Fruit fly (Drosophila melanogaster) whole organism, embryonic: ENCODE data around the gene Polr3G.
A peak's percentile ranks its signal among the peaks of the same experiment; 100 is the strongest.

Source experiments
- Adf1 ChIP-seq: fragments of 200-800 bp; sonication (Bioruptor generic); IDR thresholded peaks from 2 replicates; pipeline ENCODE4 v1.3.6; 2022; ENCODE audit warnings: missing biosample characterization, missing genetic modification characterization
- B-H1 ChIP-seq: fragments of 200-800 bp; sonication (Bioruptor generic); IDR thresholded peaks from 3 replicates; pipeline ENCODE4 v1.3.6; 2022; ENCODE audit warnings: missing biosample characterization, missing genetic modification characterization
- C15 ChIP-seq: fragments of 200-800 bp; sonication (Bioruptor generic); IDR thresholded peaks from 3 replicates; pipeline ENCODE4 v1.3.6; 2022; ENCODE audit warnings: missing biosample characterization, missing genetic modification characterization
- CG12219 ChIP-seq: fragments of 200-800 bp; sonication (Bioruptor generic); optimal IDR thresholded peaks from 3 replicates; lab custom pipeline; 2018; ENCODE audit warnings: missing biosample characterization, mild to moderate bottlenecking, missing genetic modification characterization
- CG13775 ChIP-seq: fragments of 200-800 bp; sonication (Bioruptor generic); optimal IDR thresholded peaks from 3 replicates; lab custom pipeline; 2017; ENCODE audit warnings: missing biosample characterization, mild to moderate bottlenecking, missing genetic modification characterization
- CG15073 ChIP-seq: fragments of 200-800 bp; sonication (Bioruptor generic); optimal IDR thresholded peaks from 2 replicates; lab custom pipeline; 2016; ENCODE audit warnings: missing biosample characterization, missing genetic modification characterization
- CG17186 ChIP-seq: fragments of 200-800 bp; sonication (Bioruptor generic); optimal IDR thresholded peaks from 3 replicates; lab custom pipeline; 2017; ENCODE audit warnings: missing biosample characterization, missing genetic modification reagents, missing genetic modification characterization
- CG17912 ChIP-seq: fragments of 200-800 bp; sonication (Bioruptor generic); optimal IDR thresholded peaks from 2 replicates; lab custom pipeline; 2018; ENCODE audit warnings: missing biosample characterization, mild to moderate bottlenecking, missing genetic modification characterization
- CG1832 ChIP-seq: fragments of 200-800 bp; sonication (Bioruptor generic); optimal IDR thresholded peaks from 2 replicates; lab custom pipeline; 2017; ENCODE audit warnings: missing biosample characterization, mild to moderate bottlenecking, missing genetic modification characterization, inconsistent platforms
- CG2129 ChIP-seq: fragments of 200-800 bp; sonication (Bioruptor generic); IDR thresholded peaks from 2 replicates; pipeline ENCODE4 v1.3.6; 2022; ENCODE audit warnings: missing biosample characterization, missing genetic modification characterization; ENCODE audit not compliant: partially characterized antibody
- CG3163 ChIP-seq: fragments of 200-800 bp; sonication (Bioruptor generic); optimal IDR thresholded peaks from 3 replicates; lab custom pipeline; 2016; ENCODE audit warnings: missing biosample characterization, missing genetic modification characterization
- CG32532 ChIP-seq: fragments of 200-800 bp; sonication (Bioruptor generic); IDR thresholded peaks from 2 replicates; pipeline ENCODE4 v1.3.6; 2022; ENCODE audit warnings: missing biosample characterization, missing genetic modification characterization
- CG7928 ChIP-seq: fragments of 200-800 bp; sonication (Bioruptor generic); optimal IDR thresholded peaks from 2 replicates; lab custom pipeline; 2017; ENCODE audit warnings: missing biosample characterization, mild to moderate bottlenecking, missing genetic modification characterization
- CG7963 ChIP-seq: fragments of 200-800 bp; sonication (Bioruptor generic); IDR thresholded peaks from 3 replicates; pipeline ENCODE4 v1.3.6; 2022; ENCODE audit warnings: missing biosample characterization, missing genetic modification characterization; ENCODE audit not compliant: partially characterized antibody
- CG9609 ChIP-seq: fragments of 200-800 bp; sonication (Bioruptor generic); optimal IDR thresholded peaks from 3 replicates; lab custom pipeline; 2016; ENCODE audit warnings: missing biosample characterization, missing genetic modification characterization
- CG9797 ChIP-seq: fragments of 200-800 bp; sonication (Bioruptor generic); optimal IDR thresholded peaks from 3 replicates; lab custom pipeline; 2018; ENCODE audit warnings: missing biosample characterization, mild to moderate bottlenecking, missing genetic modification characterization
- Chrac-16 ChIP-seq: fragments of 200-800 bp; sonication (Bioruptor generic); optimal IDR thresholded peaks from 3 replicates; lab custom pipeline; 2016; ENCODE audit warnings: missing biosample characterization, missing genetic modification characterization
- CoRest ChIP-seq: fragments of 200-800 bp; sonication (Bioruptor generic); optimal IDR thresholded peaks from 3 replicates; lab custom pipeline; 2018; ENCODE audit warnings: missing biosample characterization, mild to moderate bottlenecking, missing genetic modification characterization, moderate library complexity
- Dad ChIP-seq: fragments of 200-800 bp; sonication (Bioruptor generic); optimal IDR thresholded peaks from 3 replicates; lab custom pipeline; 2016; ENCODE audit warnings: missing biosample characterization, missing genetic modification characterization
- Hey ChIP-seq: fragments of 200-800 bp; sonication (Bioruptor generic); optimal IDR thresholded peaks from 3 replicates; lab custom pipeline; 2018; ENCODE audit warnings: missing biosample characterization, mild to moderate bottlenecking, missing genetic modification characterization
- Hr39 ChIP-seq: fragments of >200 bp; optimal IDR thresholded peaks from 2 replicates; lab custom pipeline; 2017
- Hsf ChIP-seq: fragments of 200-800 bp; sonication (Bioruptor generic); optimal IDR thresholded peaks from 3 replicates; lab custom pipeline; 2016; ENCODE audit warnings: missing biosample characterization, missing genetic modification characterization
- Kr ChIP-seq: fragments of 200-800 bp; sonication (Bioruptor generic); optimal IDR thresholded peaks from 2 replicates; lab custom pipeline; 2017; ENCODE audit warnings: missing biosample characterization, mild to moderate bottlenecking, missing genetic modification characterization
- Neu2 ChIP-seq: fragments of 200-800 bp; sonication (Bioruptor generic); optimal IDR thresholded peaks from 3 replicates; lab custom pipeline; 2016; ENCODE audit warnings: missing biosample characterization, missing genetic modification characterization, borderline replicate concordance
- Nf-YA ChIP-seq: fragments of 200-800 bp; sonication (Bioruptor generic); IDR thresholded peaks from 2 replicates; pipeline ENCODE4 v1.3.6; 2022; ENCODE audit warnings: missing biosample characterization, missing genetic modification characterization
- Rfx ChIP-seq: fragments of 200-800 bp; sonication (Bioruptor generic); IDR thresholded peaks from 2 replicates; pipeline ENCODE4 v1.3.6; 2022; ENCODE audit warnings: missing biosample characterization, missing genetic modification characterization
- Side ChIP-seq: fragments of 200-800 bp; sonication (Bioruptor generic); optimal IDR thresholded peaks from 2 replicates; lab custom pipeline; 2016; ENCODE audit warnings: missing biosample characterization, missing genetic modification characterization
- Stat92E ChIP-seq, 3 experiments: fragments of >200 bp in 2 of 3; fragments of 200-800 bp in 1 of 3; sonication (Bioruptor generic) in 1 of 3; optimal IDR thresholded peaks; 2 replicates each; lab custom pipeline; 2017 to 2019; ENCODE audit warnings: missing biosample characterization in 3 of 3, missing genetic modification characterization in 3 of 3, mild to moderate bottlenecking in 1 of 3, moderate library complexity in 1 of 3
- al ChIP-seq: fragments of 200-800 bp; sonication (Bioruptor generic); IDR thresholded peaks from 2 replicates; pipeline ENCODE4 v1.3.6; 2022; ENCODE audit warnings: missing biosample characterization, missing genetic modification characterization
- ap ChIP-seq: fragments of 200-800 bp; sonication (Bioruptor generic); IDR thresholded peaks from 2 replicates; pipeline ENCODE4 v1.3.6; 2022; ENCODE audit warnings: missing biosample characterization, missing genetic modification characterization
- bab2 ChIP-seq: fragments of 200-800 bp; sonication (Bioruptor generic); optimal IDR thresholded peaks from 2 replicates; lab custom pipeline; 2016; ENCODE audit warnings: missing biosample characterization, missing genetic modification characterization
- chif ChIP-seq, 2 experiments: fragments of 200-800 bp; sonication (Bioruptor generic); optimal IDR thresholded peaks; 3 replicates each; lab custom pipeline; 2016; ENCODE audit warnings: missing biosample characterization in 2 of 2, missing genetic modification characterization in 2 of 2
- cwo ChIP-seq: fragments of 200-800 bp; sonication (Bioruptor generic); optimal IDR thresholded peaks from 3 replicates; lab custom pipeline; 2017; ENCODE audit warnings: missing biosample characterization, missing genetic modification characterization, mild to moderate bottlenecking, moderate library complexity, missing genetic modification reagents
- da ChIP-seq: fragments of 200-800 bp; sonication (Bioruptor generic); optimal IDR thresholded peaks from 2 replicates; lab custom pipeline; 2016; ENCODE audit warnings: missing biosample characterization, missing genetic modification characterization
- dati ChIP-seq: fragments of 200-800 bp; sonication (Bioruptor generic); IDR thresholded peaks from 2 replicates; pipeline ENCODE4 v1.3.6; 2022; ENCODE audit warnings: missing biosample characterization, missing genetic modification characterization
- dmrt11E ChIP-seq: fragments of 200-800 bp; sonication (Bioruptor generic); optimal IDR thresholded peaks from 3 replicates; lab custom pipeline; 2018; ENCODE audit warnings: missing biosample characterization, mild to moderate bottlenecking, missing genetic modification characterization, moderate library complexity
- eyg ChIP-seq: fragments of 200-800 bp; sonication (Bioruptor generic); optimal IDR thresholded peaks from 3 replicates; lab custom pipeline; 2016; ENCODE audit warnings: missing biosample characterization, missing genetic modification characterization
- gcm ChIP-seq: fragments of 200-800 bp; sonication (Bioruptor generic); optimal IDR thresholded peaks from 2 replicates; lab custom pipeline; 2019; ENCODE audit warnings: missing biosample characterization, mild to moderate bottlenecking, missing genetic modification characterization, moderate library complexity
- h ChIP-seq: fragments of >200 bp; optimal IDR thresholded peaks from 2 replicates; lab custom pipeline; 2017
- her ChIP-seq: fragments of 200-800 bp; sonication (Bioruptor generic); optimal IDR thresholded peaks from 2 replicates; lab custom pipeline; 2016; ENCODE audit warnings: missing biosample characterization, missing genetic modification characterization
- ken ChIP-seq: fragments of 200-800 bp; sonication (Bioruptor generic); IDR thresholded peaks from 3 replicates; pipeline ENCODE4 v1.3.6; 2022; ENCODE audit warnings: missing biosample characterization, missing genetic modification characterization
- knrl ChIP-seq: fragments of 200-800 bp; sonication (Bioruptor generic); IDR thresholded peaks from 3 replicates; pipeline ENCODE4 v1.3.6; 2022; ENCODE audit warnings: missing biosample characterization, missing genetic modification characterization; ENCODE audit not compliant: partially characterized antibody
- lmd ChIP-seq: fragments of 200-800 bp; sonication (Bioruptor generic); IDR thresholded peaks from 2 replicates; pipeline ENCODE4 v1.3.6; 2022; ENCODE audit warnings: missing biosample characterization, missing genetic modification characterization
- mld ChIP-seq: fragments of 200-800 bp; sonication (Bioruptor generic); IDR thresholded peaks from 3 replicates; pipeline ENCODE4 v1.3.6; 2022; ENCODE audit warnings: missing biosample characterization, missing genetic modification characterization; ENCODE audit not compliant: partially characterized antibody
- odd ChIP-seq: fragments of 200-800 bp; sonication (Bioruptor generic); optimal IDR thresholded peaks from 2 replicates; lab custom pipeline; 2017; ENCODE audit warnings: missing biosample characterization, mild to moderate bottlenecking, missing genetic modification characterization
- org-1 ChIP-seq: fragments of 200-800 bp; sonication (Bioruptor generic); optimal IDR thresholded peaks from 2 replicates; lab custom pipeline; 2017; ENCODE audit warnings: missing biosample characterization, missing genetic modification characterization
- schlank ChIP-seq: fragments of 200-800 bp; sonication (Bioruptor generic); optimal IDR thresholded peaks from 2 replicates; lab custom pipeline; 2018; ENCODE audit warnings: missing biosample characterization, mild to moderate bottlenecking, missing genetic modification characterization
- shn ChIP-seq: fragments of 200-800 bp; sonication (Bioruptor generic); optimal IDR thresholded peaks from 3 replicates; lab custom pipeline; 2016; ENCODE audit warnings: missing biosample characterization, missing genetic modification characterization
- sob ChIP-seq: fragments of 200-800 bp; sonication (Bioruptor generic); IDR thresholded peaks from 2 replicates; pipeline ENCODE4 v1.3.6; 2022; ENCODE audit warnings: missing biosample characterization, missing genetic modification characterization
- tin ChIP-seq: fragments of 200-800 bp; sonication (Bioruptor generic); optimal IDR thresholded peaks from 3 replicates; lab custom pipeline; 2016; ENCODE audit warnings: missing biosample characterization, missing genetic modification characterization
- vvl ChIP-seq: fragments of 200-800 bp; sonication (Bioruptor generic); IDR thresholded peaks from 2 replicates; pipeline ENCODE4 v1.3.6; 2022; ENCODE audit warnings: missing biosample characterization, missing genetic modification characterization
- wek ChIP-seq: fragments of 200-800 bp; sonication (Bioruptor generic); optimal IDR thresholded peaks from 3 replicates; lab custom pipeline; 2018; ENCODE audit warnings: missing biosample characterization, mild to moderate bottlenecking, missing genetic modification characterization, moderate library complexity

Gene Polr3G

dm6 chr3L:17433555-17433954 is 6.6 kb upstream of the Polr3G start, which contains the start of the genes Coq4 and CG32176 (continued):
- peak; percentile 88 for TF ChIP-seq CG3163 (GFP tag; lab: Kevin White, UChicago)
- TF ChIP-seq org-1 (GFP tag; lab: Kevin White, UChicago): peak; percentile 93
- peak; percentile 81 for TF ChIP-seq Hey (tag; lab: Kevin White, UChicago)
- no peak for TF ChIP-seq Kr
- TF ChIP-seq her (GFP tag; lab: Kevin White, UChicago): peak; percentile 96
- TF ChIP-seq CG1832: no peak
- peak; percentile 97 for TF ChIP-seq schlank (tag; lab: Kevin White, UChicago)
- TF ChIP-seq da: peak; percentile 95
- peak; percentile 99 for TF ChIP-seq vvl (GFP tag; lab: Robert Waterston, UW)
- peak; percentile 98 for TF ChIP-seq sob (GFP tag; lab: Robert Waterston, UW)
- TF ChIP-seq lmd (GFP tag; lab: Robert Waterston, UW): peak; percentile 98
- TF ChIP-seq dati: peak; percentile 92
- TF ChIP-seq CG12219 (GFP tag; lab: Kevin White, UChicago): peak; percentile 96
- peak; percentile 90 for TF ChIP-seq CG17912 (GFP tag; lab: Kevin White, UChicago)
- TF ChIP-seq Neu2: peak; percentile 93
- peak in 1 of 3 experiments; percentile 57 for TF ChIP-seq Stat92E (GFP tag; optimal IDR thresholded peaks at IDR 0.05; lab: Kevin White, UChicago)
- TF ChIP-seq CoRest (tag; lab: Kevin White, UChicago): peak; percentile 98
- TF ChIP-seq ap (GFP tag; lab: Robert Waterston, UW): peak; percentile 97
- TF ChIP-seq h (lab: Kevin White, UChicago): no peak
- peak; percentile 98 for TF ChIP-seq Side (GFP tag; lab: Kevin White, UChicago)
- peak; percentile 89 for TF ChIP-seq CG15073 (GFP tag; lab: Kevin White, UChicago)
- peak; percentile 79 for TF ChIP-seq CG7928 (GFP tag; lab: Kevin White, UChicago)
- TF ChIP-seq ken: peak; percentile 98
- no peak for TF ChIP-seq CG9797
- peak; percentile 86 for TF ChIP-seq Adf1 (GFP tag; lab: Robert Waterston, UW)
- peak; percentile 98 for TF ChIP-seq gcm
- peak; percentile 98 for TF ChIP-seq CG9609
- peak; percentile 98 to 99 for TF ChIP-seq chif (GFP tag; optimal IDR thresholded peaks at IDR 0.05; lab: Kevin White, UChicago)
- 0 out of 3 replicates have a peak, but pooled peaks have one; percentile 45 for TF ChIP-seq mld (GFP tag; lab: Robert Waterston, UW)
- peak; percentile 99 for TF ChIP-seq tin (GFP tag; lab: Kevin White, UChicago)
- peak; percentile 80 for TF ChIP-seq CG7963
- peak; percentile 97 for TF ChIP-seq al (GFP tag; lab: Robert Waterston, UW)
- TF ChIP-seq CG2129 (GFP tag; lab: Robert Waterston, UW): no peak
- peak; percentile 97 for TF ChIP-seq eyg (GFP tag; lab: Kevin White, UChicago)
- peak; percentile 97 for TF ChIP-seq Dad
- peak; percentile 91 for TF ChIP-seq odd (GFP tag; lab: Kevin White, UChicago)
- TF ChIP-seq Rfx (GFP tag; lab: Robert Waterston, UW): peak; percentile 99
- TF ChIP-seq knrl (GFP tag; lab: Robert Waterston, UW): peak; percentile 71
- peak; percentile 97 for TF ChIP-seq dmrt11E (tag; lab: Kevin White, UChicago)
- TF ChIP-seq Nf-YA (GFP tag; lab: Robert Waterston, UW): peak; percentile 92
- peak; percentile 99 for TF ChIP-seq CG13775 (GFP tag; lab: Kevin White, UChicago)
- TF ChIP-seq C15 (GFP tag; lab: Robert Waterston, UW): peak; percentile 97
- peak; percentile 74 for TF ChIP-seq CG17186 (GFP tag; lab: Kevin White, UChicago)
- no peak for TF ChIP-seq Hr39
- peak; percentile 96 for TF ChIP-seq B-H1 (GFP tag; lab: Robert Waterston, UW)
- peak; percentile 99 for TF ChIP-seq Chrac-16 (GFP tag; lab: Kevin White, UChicago)
- peak; percentile 99 for TF ChIP-seq shn
- peak; percentile 99 for TF ChIP-seq CG32532
- TF ChIP-seq bab2 (GFP tag; lab: Kevin White, UChicago): peak; percentile 98
- TF ChIP-seq wek: peak; percentile 89
- TF ChIP-seq Hsf (GFP tag; lab: Kevin White, UChicago): peak; percentile 99
- TF ChIP-seq cwo (GFP tag; lab: Kevin White, UChicago): peak; percentile 92
